Fruit fly (Drosophila melanogaster): ENCODE data around the gene Teh3.

Teh3 gene

DNA sequence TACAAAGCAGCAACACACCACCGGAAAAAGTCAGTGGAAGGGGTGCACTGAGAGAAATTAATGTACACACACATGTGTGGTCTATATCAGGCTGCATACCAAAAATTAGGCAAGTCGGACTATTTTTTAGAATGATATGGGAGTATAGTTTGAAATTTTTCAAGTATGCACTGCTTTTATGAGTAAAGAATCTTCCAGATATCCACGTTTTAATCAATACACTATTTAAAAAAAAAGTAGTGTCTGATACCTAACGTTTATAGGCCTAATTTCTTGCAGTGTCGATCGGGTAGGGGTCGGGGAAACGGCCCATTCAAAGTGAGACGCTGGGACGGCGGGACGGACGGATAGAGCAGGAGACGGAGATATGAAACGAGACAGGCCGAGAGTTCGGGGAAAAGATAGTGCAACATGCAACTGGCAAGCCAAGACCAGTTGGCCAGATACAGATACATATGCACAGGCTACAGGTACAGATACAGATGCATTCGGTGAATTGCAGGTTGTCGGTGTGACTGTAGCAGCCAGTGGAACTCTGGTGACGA, 46.0 kb upstream of the Teh3 start (continued):
- no peak for TF ChIP-seq sc (optimal IDR thresholded peaks at IDR 0.05)
- peak; percentile 90 for TF ChIP-seq sc (GFP tag; optimal IDR thresholded peaks at IDR 0.05)
- TF ChIP-seq HLH54F (GFP tag; optimal IDR thresholded peaks at IDR 0.05) = peak; percentile 85
- TF ChIP-seq zfh2 (GFP tag; optimal IDR thresholded peaks at IDR 0.05) = no peak
- TF ChIP-seq CG8765 (GFP tag; IDR thresholded peaks at IDR 0.05) = peak; percentile 87
- peak; percentile 71 for TF ChIP-seq dimm (GFP tag; IDR thresholded peaks at IDR 0.05)
- peak; percentile 88 for TF ChIP-seq CG6813 (GFP tag; optimal IDR thresholded peaks at IDR 0.05)
- peak; percentile 79 for TF ChIP-seq CG12769 (tag; optimal IDR thresholded peaks at IDR 0.05)
- TF ChIP-seq ATbp (GFP tag; optimal IDR thresholded peaks at IDR 0.05) = peak; percentile 93
- TF ChIP-seq Hmr (GFP tag; optimal IDR thresholded peaks at IDR 0.05) = peak; percentile 59
- peak; percentile 74 for TF ChIP-seq CG31365 (tag; optimal IDR thresholded peaks at IDR 0.05)
- peak; percentile 94 for TF ChIP-seq Camta (GFP tag; optimal IDR thresholded peaks at IDR 0.05)
- TF ChIP-seq bigmax (GFP tag; optimal IDR thresholded peaks at IDR 0.05) = no peak
- TF ChIP-seq CG33557 (GFP tag; optimal IDR thresholded peaks at IDR 0.05) = peak; percentile 97
- TF ChIP-seq CG1233 (GFP tag; optimal IDR thresholded peaks at IDR 0.05) = peak; percentile 94
- TF ChIP-seq Fer1 (GFP tag; optimal IDR thresholded peaks at IDR 0.05) = peak; percentile 81
- peak; percentile 78 for TF ChIP-seq ab (GFP tag; optimal IDR thresholded peaks at IDR 0.05)

DNA sequence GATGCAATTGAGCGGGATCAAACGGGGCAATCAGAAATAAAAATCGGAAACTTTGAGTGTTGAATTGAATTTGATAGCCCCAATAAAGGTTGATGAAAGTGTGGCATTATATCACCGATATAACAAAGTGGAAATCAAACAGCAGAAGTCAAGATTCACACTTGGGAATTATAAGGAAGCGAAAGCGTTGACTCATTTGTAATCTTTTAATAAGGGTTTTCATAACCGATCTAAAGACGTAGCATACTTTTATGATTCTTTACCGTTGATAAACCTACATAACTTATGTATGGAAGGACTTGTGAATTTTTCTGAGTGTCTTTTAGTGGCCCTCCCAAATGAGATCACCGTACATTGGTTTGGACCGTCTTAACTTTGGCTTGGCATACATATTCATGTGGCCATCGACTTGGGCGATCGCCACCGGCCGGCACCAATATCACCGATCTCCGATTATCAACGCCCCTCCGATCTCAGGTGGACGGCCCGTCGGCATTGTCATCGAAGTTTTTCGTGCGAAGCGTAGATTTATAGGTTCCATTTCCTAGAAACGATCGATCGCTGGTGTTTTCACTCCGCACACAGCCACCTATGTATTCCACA, 45.0 kb upstream of the Teh3 start:
- TF ChIP-seq fd64A (GFP tag; optimal IDR thresholded peaks at IDR 0.05) = no peak
- TF ChIP-seq bigmax (GFP tag; optimal IDR thresholded peaks at IDR 0.05) = no peak
- no peak for TF ChIP-seq sd (tag; optimal IDR thresholded peaks at IDR 0.05)
- peak; percentile 12 for TF ChIP-seq phol (tag; optimal IDR thresholded peaks at IDR 0.05)
- no peak for TF ChIP-seq seq (GFP tag; IDR thresholded peaks at IDR 0.05)
- no peak for TF ChIP-seq CG10274 (GFP tag; optimal IDR thresholded peaks at IDR 0.05)
- peak; percentile 16 for TF ChIP-seq gem (tag; optimal IDR thresholded peaks at IDR 0.05)
- TF ChIP-seq zfh1 (GFP tag; IDR thresholded peaks at IDR 0.05) = no peak
- no peak for TF ChIP-seq bbx (GFP tag; IDR thresholded peaks at IDR 0.05; ENCODE audit: partially characterized antibody)
- peak; percentile 16; the same call in 1 of the 3 replicates for TF ChIP-seq row (GFP tag; IDR thresholded peaks at IDR 0.05)
- no peak for TF ChIP-seq ken (GFP tag; IDR thresholded peaks at IDR 0.05)
- no peak for TF ChIP-seq CG12769 (tag; optimal IDR thresholded peaks at IDR 0.05)
- TF ChIP-seq CG8388 (GFP tag; optimal IDR thresholded peaks at IDR 0.05) = no peak
- TF ChIP-seq Stat92E (GFP tag; optimal IDR thresholded peaks at IDR 0.05) = peak in 1 of 3 experiments; percentile 89
- no peak for TF ChIP-seq wek (GFP tag; optimal IDR thresholded peaks at IDR 0.05)
- TF ChIP-seq Sox102F (GFP tag; optimal IDR thresholded peaks at IDR 0.05) = peak; percentile 9
- TF ChIP-seq nerfin-1 (tag; optimal IDR thresholded peaks at IDR 0.05) = no peak
- TF ChIP-seq bowl (GFP tag; IDR thresholded peaks at IDR 0.05) = no peak
- TF ChIP-seq CG11560 (tag; IDR thresholded peaks at IDR 0.05) = no peak
- TF ChIP-seq CG8478 (optimal IDR thresholded peaks at IDR 0.05) = no peak
- TF ChIP-seq onecut (GFP tag; IDR thresholded peaks at IDR 0.05) = peak; percentile 64
- no peak for TF ChIP-seq Hmr (GFP tag; optimal IDR thresholded peaks at IDR 0.05)
- no peak for TF ChIP-seq CG14014 (GFP tag; IDR thresholded peaks at IDR 0.05)
- peak; percentile 7 for TF ChIP-seq cad (GFP tag; optimal IDR thresholded peaks at IDR 0.05)
- no peak for TF ChIP-seq Bgb (GFP tag; IDR thresholded peaks at IDR 0.05; ENCODE audit: partially characterized antibody)
- TF ChIP-seq sens (GFP tag) = peak; percentile 82
- TF ChIP-seq CG4360 (GFP tag; IDR thresholded peaks at IDR 0.05) = no peak
- no peak for TF ChIP-seq CG10147 (GFP tag; optimal IDR thresholded peaks at IDR 0.05)
- no peak for TF ChIP-seq slbo (GFP tag; IDR thresholded peaks at IDR 0.05)
- TF ChIP-seq fd3F (GFP tag; optimal IDR thresholded peaks at IDR 0.05) = no peak
- TF ChIP-seq CG14860 (GFP tag; IDR thresholded peaks at IDR 0.05; ENCODE audit: partially characterized antibody) = no peak
- peak; percentile 3 for TF ChIP-seq CG1603 (tag; optimal IDR thresholded peaks at IDR 0.05)
- TF ChIP-seq esg (GFP tag; conservative IDR thresholded peaks at IDR 0.05) = no peak
- no peak for TF ChIP-seq CG5245 (GFP tag; optimal IDR thresholded peaks at IDR 0.05)
- no peak for TF ChIP-seq eyg (GFP tag; optimal IDR thresholded peaks at IDR 0.05)

All from whole organism, embryonic.